Fruit fly (Drosophila melanogaster) whole organism, wandering third instar larva: ENCODE measurements around the gene CG14852.
A peak's percentile ranks its signal among the peaks of the same experiment; 100 is the strongest.

ENCODE experiments used
- Abd-B ChIP-seq: fragments of >200 bp; optimal IDR thresholded peaks from 2 replicates; lab custom pipeline; 2017; ENCODE audit warnings: missing biosample characterization, missing genetic modification characterization
- Hr78 ChIP-seq: fragments of >200 bp; optimal IDR thresholded peaks from 2 replicates; lab custom pipeline; 2017; ENCODE audit warnings: missing biosample characterization, missing genetic modification characterization
- h ChIP-seq: fragments of 200-800 bp; sonication (Bioruptor generic); optimal IDR thresholded peaks from 3 replicates; lab custom pipeline; 2016; ENCODE audit warnings: missing biosample characterization, mild to moderate bottlenecking, missing genetic modification characterization
- jim ChIP-seq: fragments of 175-275, 200-325 bp; sonication (Bioruptor generic); optimal IDR thresholded peaks from 2 replicates; lab custom pipeline; 2016; ENCODE audit warnings: missing biosample characterization, mild to moderate bottlenecking, missing genetic modification characterization
- pan ChIP-seq: fragments of >200 bp; optimal IDR thresholded peaks from 2 replicates; lab custom pipeline; 2017
- psq ChIP-seq: fragments of 200-800 bp; sonication (Bioruptor generic); optimal IDR thresholded peaks from 3 replicates; lab custom pipeline; 2017; ENCODE audit warnings: missing biosample characterization, mild to moderate bottlenecking, missing genetic modification characterization, moderate library complexity
- rgr ChIP-seq: fragments of 200-800 bp; sonication (Bioruptor generic); optimal IDR thresholded peaks from 3 replicates; lab custom pipeline; 2016; ENCODE audit warnings: missing biosample characterization, mild to moderate bottlenecking, missing genetic modification characterization
- usp ChIP-seq: fragments of >200 bp; optimal IDR thresholded peaks from 2 replicates; lab custom pipeline; 2017; ENCODE audit warnings: missing biosample characterization, missing genetic modification characterization

dm6 chr3R:14590753-14591535, 25.2 kb downstream of the CG14852 start:
- no peak for TF ChIP-seq usp (GFP tag; lab: Kevin White, UChicago)
- peak; percentile 76 for TF ChIP-seq pan (lab: Kevin White, UChicago)
- TF ChIP-seq psq (GFP tag; lab: Kevin White, UChicago) = peak; percentile 18
- TF ChIP-seq rgr (GFP tag; lab: Kevin White, UChicago) = peak; percentile 15
- TF ChIP-seq h (GFP tag; lab: Kevin White, UChicago) = peak; percentile 17
- TF ChIP-seq Abd-B (GFP tag; lab: Kevin White, UChicago) = no peak
- TF ChIP-seq Hr78 (GFP tag; lab: Kevin White, UChicago) = no peak
- TF ChIP-seq jim (GFP tag; lab: Kevin White, UChicago) = no peak
